Worm (Caenorhabditis elegans): ENCODE data around the gene nipi-3.

DNA sequence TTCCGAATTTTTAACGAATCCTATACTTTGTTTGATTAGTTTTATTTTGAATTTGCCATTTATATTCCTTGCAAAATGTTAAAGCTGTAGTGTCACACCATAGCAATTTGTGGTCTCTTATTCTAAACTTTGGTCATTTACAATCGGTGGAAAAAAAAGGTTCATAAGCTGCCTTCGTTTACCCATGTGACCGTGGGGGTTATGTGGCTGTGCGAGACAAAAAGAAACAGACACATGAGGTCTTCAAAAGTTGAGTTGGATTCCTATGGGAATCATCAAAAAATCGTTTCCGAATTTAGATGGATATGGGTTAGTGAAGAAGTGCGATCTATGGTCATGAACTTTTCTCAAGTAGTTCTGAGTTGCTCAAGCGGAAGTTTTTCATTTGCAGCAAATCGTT is 43.4 kb upstream of the nipi-3 start:
- TF ChIP-seq cnd-1 (tag; optimal IDR thresholded peaks at IDR 0.05) (no peak), pha-4 (tag; optimal IDR thresholded peaks at IDR 0.05) (no peak), sptf-1 (tag; optimal IDR thresholded peaks at IDR 0.05) (no peak), nhr-237 (tag; optimal IDR thresholded peaks at IDR 0.05) (no peak), ces-1 (GFP tag; optimal IDR thresholded peaks at IDR 0.05) (no peak), lsy-2 (tag; optimal IDR thresholded peaks at IDR 0.05) (no peak), unc-62 (GFP tag; optimal IDR thresholded peaks at IDR 0.05) (no peak), nhr-28 (tag; optimal IDR thresholded peaks at IDR 0.05) (no peak), M03D4.4 (tag; optimal IDR thresholded peaks at IDR 0.05) (no peak)

Data from whole organism, mixed stage, embryonic.